Fruit fly (Drosophila melanogaster) S2 (cell line): ENCODE data around the gene CG17249.

ENCODE experiments used
- CG8478 ChIP-seq: fragments of >200 bp; optimal IDR thresholded peaks from 2 replicates; lab custom pipeline; 2018
- CTCF ChIP-seq, 2 experiments: fragments of >200 bp; optimal IDR thresholded peaks; 2 replicates each; lab custom pipeline; 2018

DNA sequence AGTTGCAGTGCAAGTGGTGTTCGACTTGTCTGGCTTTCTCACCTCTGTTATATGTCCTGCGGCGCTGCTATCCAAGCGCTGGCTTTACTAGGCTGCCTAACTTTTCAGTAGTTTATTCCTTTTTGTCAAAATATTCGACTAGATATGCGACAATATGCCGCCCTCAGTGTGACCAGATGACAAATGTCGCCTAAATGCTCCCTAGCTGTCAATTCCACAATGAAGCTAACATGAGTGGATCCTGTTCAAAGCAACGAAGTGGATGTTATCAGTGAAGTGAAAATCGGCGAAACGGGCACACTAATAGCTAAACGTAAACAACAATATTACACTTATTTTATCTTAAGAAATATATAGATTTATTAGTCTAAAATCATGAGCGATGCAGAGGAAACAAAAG, 17.6 kb upstream of the CG17249 start, which contains the start of the genes Srrm234 and CG7974:
- TF ChIP-seq CG8478 (no peak), CTCF (optimal IDR thresholded peaks at IDR 0.05; lab: Kevin White, UChicago) (no peak)
